Fruit fly (Drosophila melanogaster): ENCODE data around the gene CG5281.

CG5281 gene

DNA sequence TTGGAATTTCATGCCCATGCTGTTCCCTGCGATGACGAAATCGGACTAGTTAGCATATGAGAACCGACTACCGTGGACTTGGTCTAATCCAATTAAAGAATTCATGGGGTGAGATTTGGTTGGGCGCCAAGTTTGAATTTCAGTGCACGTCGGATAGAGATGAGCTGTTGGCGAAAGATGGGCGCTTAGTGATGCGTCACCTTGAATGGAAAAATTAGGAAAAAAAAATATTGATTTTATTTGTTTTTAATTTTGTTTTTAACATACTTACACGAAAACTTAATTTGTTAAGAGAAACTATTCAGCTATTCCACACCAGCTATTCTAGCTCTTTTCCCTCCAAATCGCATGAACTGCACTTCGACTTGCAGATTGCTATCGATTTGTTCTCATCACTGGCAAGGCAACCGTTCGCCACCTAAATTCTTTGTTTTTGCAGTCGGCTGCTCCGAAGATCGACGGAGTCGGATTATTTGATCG, 14.0 kb upstream of the CG5281 start, which contains the start of the genes ninaG and Sptz (continued):
- no peak for TF ChIP-seq lov (optimal IDR thresholded peaks at IDR 0.05)
- TF ChIP-seq lov (GFP tag; IDR thresholded peaks at IDR 0.05), result peak; percentile 92
- TF ChIP-seq CG12219 (GFP tag; optimal IDR thresholded peaks at IDR 0.05), result peak; percentile 66
- TF ChIP-seq CG31224 (GFP tag; IDR thresholded peaks at IDR 0.05), result peak; percentile 90
- TF ChIP-seq CG4820 (GFP tag; optimal IDR thresholded peaks at IDR 0.05), result peak; percentile 95
- peak in 1 of 3 experiments; percentile 92 for TF ChIP-seq lola (GFP tag; optimal IDR thresholded peaks at IDR 0.05)
- TF ChIP-seq bigmax (GFP tag; optimal IDR thresholded peaks at IDR 0.05), result peak; percentile 18
- TF ChIP-seq MBD-R2 (GFP tag; IDR thresholded peaks at IDR 0.05), result peak; percentile 98
- TF ChIP-seq Taf1 (GFP tag; IDR thresholded peaks at IDR 0.05), result peak; percentile 90
- no peak for TF ChIP-seq Nf-YC (tag; optimal IDR thresholded peaks at IDR 0.05)
- TF ChIP-seq lilli (GFP tag; optimal IDR thresholded peaks at IDR 0.05), result peak; percentile 98
- peak; percentile 80 for TF ChIP-seq bowl (GFP tag; IDR thresholded peaks at IDR 0.05)
- TF ChIP-seq CG8290 (GFP tag; optimal IDR thresholded peaks at IDR 0.05), result no peak
- peak in 1 of 2 experiments; percentile 46 for TF ChIP-seq CG8290 (tag; optimal IDR thresholded peaks at IDR 0.05)
- peak; percentile 90 for TF ChIP-seq emc (GFP tag; optimal IDR thresholded peaks at IDR 0.05)
- peak in 1 of 2 experiments; percentile 93 for TF ChIP-seq bsh (GFP tag; optimal IDR thresholded peaks at IDR 0.05)
- peak; percentile 96 for TF ChIP-seq ems (GFP tag; optimal IDR thresholded peaks at IDR 0.05)
- peak; percentile 84 for TF ChIP-seq Fer2 (tag; optimal IDR thresholded peaks at IDR 0.05)
- TF ChIP-seq jigr1 (GFP tag; IDR thresholded peaks at IDR 0.05), result peak; percentile 90
- TF ChIP-seq pho (GFP tag; optimal IDR thresholded peaks at IDR 0.05), result peak; percentile 96
- TF ChIP-seq Stat92E (GFP tag; optimal IDR thresholded peaks at IDR 0.05), result no peak
- TF ChIP-seq CrebB (tag; optimal IDR thresholded peaks at IDR 0.05), result peak; percentile 77
- peak; percentile 94 for TF ChIP-seq pnt (GFP tag; optimal IDR thresholded peaks at IDR 0.05)
- TF ChIP-seq zen (tag; optimal IDR thresholded peaks at IDR 0.05), result peak; percentile 94
- TF ChIP-seq CG4328 (GFP tag; optimal IDR thresholded peaks at IDR 0.05), result peak; percentile 64
- peak; percentile 83 for TF ChIP-seq CG43689 (GFP tag; IDR thresholded peaks at IDR 0.05)
- peak; percentile 94 for TF ChIP-seq CG12155 (GFP tag; optimal IDR thresholded peaks at IDR 0.05)
- TF ChIP-seq HmgD (GFP tag; optimal IDR thresholded peaks at IDR 0.05), result peak; percentile 86
- TF ChIP-seq sd (tag; optimal IDR thresholded peaks at IDR 0.05), result no peak
- peak; percentile 83 for TF ChIP-seq HHEX (GFP tag; optimal IDR thresholded peaks at IDR 0.05)
- peak; percentile 93 for TF ChIP-seq kay (GFP tag; optimal IDR thresholded peaks at IDR 0.05)
- peak; percentile 88 for TF ChIP-seq CG7556 (GFP tag; optimal IDR thresholded peaks at IDR 0.05)
- TF ChIP-seq Dip2 (GFP tag; IDR thresholded peaks at IDR 0.05), result peak; percentile 43; the same call in 1 of the 2 replicates
- no peak for TF ChIP-seq Sox100B (GFP tag; optimal IDR thresholded peaks at IDR 0.05)
- peak; percentile 91 for TF ChIP-seq ssp (GFP tag; IDR thresholded peaks at IDR 0.05)
- peak; percentile 94 for TF ChIP-seq CG12942 (GFP tag; optimal IDR thresholded peaks at IDR 0.05)
- TF ChIP-seq ap (GFP tag; IDR thresholded peaks at IDR 0.05), result peak; percentile 93
- peak; percentile 84 for TF ChIP-seq dan (GFP tag; IDR thresholded peaks at IDR 0.05)
- peak; percentile 95 for TF ChIP-seq Max (GFP tag; optimal IDR thresholded peaks at IDR 0.05)
- no peak for TF ChIP-seq pan (optimal IDR thresholded peaks at IDR 0.05)
- TF ChIP-seq pan (GFP tag; optimal IDR thresholded peaks at IDR 0.05 in 1 of 2, IDR thresholded peaks at IDR 0.05 in 1 of 2), result peak in 1 of 2 experiments; percentile 95
- peak; percentile 89 for TF ChIP-seq CG18262 (tag; optimal IDR thresholded peaks at IDR 0.05)
- peak; percentile 93 for TF ChIP-seq CG7372 (GFP tag; IDR thresholded peaks at IDR 0.05)
- peak; percentile 75 for TF ChIP-seq CG30020 (tag; optimal IDR thresholded peaks at IDR 0.05)
- TF ChIP-seq Ravus (GFP tag; IDR thresholded peaks at IDR 0.05), result peak; percentile 85
- peak; percentile 92 for TF ChIP-seq maf-S (GFP tag; optimal IDR thresholded peaks at IDR 0.05)
- TF ChIP-seq sens (GFP tag), result peak; percentile 99
- peak; percentile 94 for TF ChIP-seq Camta (GFP tag; optimal IDR thresholded peaks at IDR 0.05)
- peak; percentile 67 for TF ChIP-seq CG7928 (GFP tag; optimal IDR thresholded peaks at IDR 0.05)
- TF ChIP-seq stwl (tag; optimal IDR thresholded peaks at IDR 0.05), result no peak
- peak; percentile 59 for TF ChIP-seq Hand (GFP tag; optimal IDR thresholded peaks at IDR 0.05)

Measured in whole organism, embryonic.